Worm (Caenorhabditis elegans) whole organism, L4 larva: ENCODE results near the gene F40G12.10.

Experiments
- daf-19 ChIP-seq: fragments of 200-800 bp; sonication (Bioruptor generic); conservative IDR thresholded peaks from 2 replicates; pipeline ENCODE4 v1.3.6; 2022; ENCODE audit warnings: missing genetic modification characterization, missing compliant biosample characterization
- fkh-10 ChIP-seq: fragments of 150-350 bp; optimal IDR thresholded peaks from 2 replicates; lab custom pipeline; 2014; ENCODE audit warnings: missing biosample characterization, missing genetic modification reagents, missing genetic modification characterization
- lin-15B ChIP-seq: fragments of 150-350 bp; sonication (generic microtip); optimal IDR thresholded peaks from 3 replicates; lab custom pipeline; 2014; ENCODE audit warnings: missing biosample characterization, missing genetic modification characterization
- snpc-4 ChIP-seq: fragments of 150-350 bp; optimal IDR thresholded peaks from 2 replicates; lab custom pipeline; 2014; ENCODE audit warnings: missing biosample characterization, missing genetic modification characterization

DNA sequence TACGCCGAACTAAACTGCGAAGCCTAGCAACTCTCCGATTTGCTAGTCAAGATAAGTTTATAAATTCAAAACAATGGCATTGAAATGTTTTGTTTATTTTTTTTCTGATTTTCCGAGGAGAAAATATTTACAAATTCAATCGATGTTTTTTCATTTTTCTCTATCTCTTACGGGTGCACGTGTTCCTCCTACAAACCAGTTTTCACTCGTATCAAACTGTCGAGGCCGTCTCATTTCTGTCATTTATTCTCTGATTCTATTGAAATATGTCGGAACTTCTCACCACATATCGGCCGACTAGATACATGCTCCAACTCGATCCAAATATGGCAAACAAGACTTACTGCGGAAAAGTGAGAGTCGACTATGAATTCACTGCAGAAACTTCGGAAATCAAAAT is 48.1 kb downstream of the F40G12.10 start, which contains the start of gene F47B8.8:
- TF ChIP-seq snpc-4 (tag; lab: Kevin White, UChicago) (no peak), lin-15B (tag; lab: Kevin White, UChicago) (no peak), daf-19 (GFP tag; lab: Robert Waterston, UW) (no peak), fkh-10 (GFP tag; lab: Kevin White, UChicago) (no peak)
